Worm (Caenorhabditis elegans) whole organism, L3 larva: ENCODE measurements around the gene F07F6.2.

Source experiments
- aly-2 ChIP-seq: fragments of 150-350 bp; optimal IDR thresholded peaks from 2 replicates; lab custom pipeline; 2014; ENCODE audit warnings: missing biosample characterization, missing genetic modification characterization
- ama-1 ChIP-seq: fragments of 150-350 bp; optimal IDR thresholded peaks from 2 replicates; lab custom pipeline; 2018
- fkh-2 ChIP-seq: fragments of 150-350 bp; optimal IDR thresholded peaks from 2 replicates; lab custom pipeline; 2014; ENCODE audit warnings: missing biosample characterization, missing genetic modification reagents, missing genetic modification characterization
- lin-15B ChIP-seq: fragments of 150-350 bp; optimal IDR thresholded peaks from 2 replicates; lab custom pipeline; 2014; ENCODE audit warnings: missing biosample characterization, missing genetic modification characterization
- lin-39 ChIP-seq: fragments of 150-350 bp; optimal IDR thresholded peaks from 2 replicates; lab custom pipeline; 2018; ENCODE audit warnings: missing biosample characterization, missing genetic modification reagents, missing genetic modification characterization
- mml-1 ChIP-seq: fragments of 150-350 bp; sonication (generic microtip); optimal IDR thresholded peaks from 3 replicates; lab custom pipeline; 2014; ENCODE audit warnings: missing biosample characterization, missing genetic modification characterization
- nfya-1 ChIP-seq: sonication (generic microtip); optimal IDR thresholded peaks from 2 replicates; lab custom pipeline; 2017; ENCODE audit warnings: missing genetic modification characterization, mild to moderate bottlenecking, missing compliant biosample characterization, antibody characterized with exemption, moderate library complexity; ENCODE audit not compliant: insufficient read depth
- nhr-67 ChIP-seq: fragments of 150-350 bp; optimal IDR thresholded peaks from 2 replicates; lab custom pipeline; 2014; ENCODE audit warnings: missing biosample characterization, missing genetic modification characterization
- pha-4 ChIP-seq: fragments of 150-350 bp; optimal IDR thresholded peaks from 2 replicates; lab custom pipeline; 2014; ENCODE audit warnings: missing biosample characterization, missing genetic modification reagents, missing genetic modification characterization
- sea-2 ChIP-seq: fragments of 150-350 bp; sonication (generic microtip); optimal IDR thresholded peaks from 4 replicates; lab custom pipeline; 2014; ENCODE audit warnings: missing biosample characterization, missing genetic modification reagents, missing genetic modification characterization
- skn-1 ChIP-seq: fragments of 150-350 bp; optimal IDR thresholded peaks from 2 replicates; lab custom pipeline; 2014; ENCODE audit warnings: missing biosample characterization, missing genetic modification characterization
- unc-39 ChIP-seq: sonication (generic microtip); optimal IDR thresholded peaks from 4 replicates; lab custom pipeline; 2017; ENCODE audit warnings: missing biosample characterization, missing genetic modification characterization
- unc-62 ChIP-seq: fragments of 150-350 bp; sonication (generic microtip); optimal IDR thresholded peaks from 4 replicates; lab custom pipeline; 2014; ENCODE audit warnings: missing biosample characterization, missing genetic modification reagents, missing genetic modification characterization
- zag-1 ChIP-seq: fragments of 150-350 bp; optimal IDR thresholded peaks from 2 replicates; lab custom pipeline; 2014; ENCODE audit warnings: missing biosample characterization, missing genetic modification characterization

- TF ChIP-seq unc-39 (tag; lab: Kevin White, UChicago) (no peak), lin-15B (tag; lab: Kevin White, UChicago) (no peak), zag-1 (tag; lab: Kevin White, UChicago) (no peak), unc-62 (GFP tag; lab: Kevin White, UChicago) (no peak), ama-1 (no peak), pha-4 (tag; lab: Kevin White, UChicago) (no peak), mml-1 (tag; lab: Kevin White, UChicago) (no peak), nhr-67 (no peak), aly-2 (tag; lab: Kevin White, UChicago) (no peak), nfya-1 (tag; lab: Kevin White, UChicago) (no peak), lin-39 (tag; lab: Kevin White, UChicago) (no peak), skn-1 (tag; lab: Kevin White, UChicago) (no peak), fkh-2 (tag; lab: Kevin White, UChicago) (no peak), sea-2 (GFP tag; lab: Kevin White, UChicago) (no peak)
Measured at ce11 chrII:5426470-5426869, 3.5 kb upstream of the F07F6.2 start.
